Fruit fly (Drosophila melanogaster): Measurements from ENCODE around the gene CG2061.

- TF ChIP-seq CG15710 (tag; optimal IDR thresholded peaks at IDR 0.05) (no peak), CG34367 (tag; optimal IDR thresholded peaks at IDR 0.05) (no peak), Snoo (tag; optimal IDR thresholded peaks at IDR 0.05) (no peak), Ets98B (GFP tag; IDR thresholded peaks at IDR 0.05) (no peak), CG17806 (tag; optimal IDR thresholded peaks at IDR 0.05) (no peak), gl (tag; optimal IDR thresholded peaks at IDR 0.05) (no peak)
These were observed 51.5 kb downstream of the CG2061 start, which contains the start of gene CG15201 for dm6 chrX:11143820-11144219.
